Fruit fly (Drosophila melanogaster) whole organism, prepupa: ENCODE results near the gene CG5276.
A peak's percentile ranks its signal among the peaks of the same experiment; 100 is the strongest.

Source experiments
- Blimp-1 ChIP-seq: fragments of 200-800 bp; sonication (Bioruptor generic); optimal IDR thresholded peaks from 3 replicates; lab custom pipeline; 2017; ENCODE audit warnings: missing biosample characterization, missing genetic modification characterization, mild to moderate bottlenecking, moderate library complexity, missing genetic modification reagents
- CG11294 ChIP-seq: fragments of 200-800 bp; sonication (Bioruptor generic); IDR thresholded peaks from 2 replicates; pipeline ENCODE4 v1.3.6; 2022; ENCODE audit warnings: missing biosample characterization, missing genetic modification characterization
- CG11762 ChIP-seq: fragments of 200-800 bp; sonication (Bioruptor generic); optimal IDR thresholded peaks from 3 replicates; lab custom pipeline; 2016; ENCODE audit warnings: missing biosample characterization, missing genetic modification characterization; ENCODE audit not compliant: insufficient read depth
- CG11902 ChIP-seq: fragments of 200-800 bp; sonication (Bioruptor generic); optimal IDR thresholded peaks from 3 replicates; lab custom pipeline; 2016; ENCODE audit warnings: missing biosample characterization, missing genetic modification characterization
- CG15336 ChIP-seq: fragments of 200-800 bp; sonication (Bioruptor generic); IDR thresholded peaks from 2 replicates; pipeline ENCODE4 v1.3.6; 2022; ENCODE audit warnings: missing biosample characterization, missing genetic modification characterization
- CG1621 ChIP-seq: fragments of 200-800 bp; sonication (Bioruptor generic); optimal IDR thresholded peaks from 3 replicates; lab custom pipeline; 2018; ENCODE audit warnings: missing biosample characterization, mild to moderate bottlenecking, missing genetic modification characterization
- CG3032 ChIP-seq: fragments of 200-800 bp; optimal IDR thresholded peaks from 2 replicates; lab custom pipeline; 2019; ENCODE audit warnings: missing biosample characterization, mild to moderate bottlenecking, missing genetic modification characterization, moderate library complexity
- CG31627 ChIP-seq: fragments of 200-800 bp; sonication (Bioruptor generic); optimal IDR thresholded peaks from 3 replicates; lab custom pipeline; 2016; ENCODE audit warnings: missing biosample characterization, missing genetic modification characterization
- CG4318 ChIP-seq: fragments of 200-800 bp; sonication (Bioruptor generic); optimal IDR thresholded peaks from 3 replicates; lab custom pipeline; 2017; ENCODE audit warnings: missing biosample characterization, mild to moderate bottlenecking, missing genetic modification characterization
- CG6163 ChIP-seq: fragments of 200-800 bp; sonication (Bioruptor generic); IDR thresholded peaks from 3 replicates; pipeline ENCODE4 v1.3.6; 2022; ENCODE audit warnings: missing biosample characterization, missing genetic modification characterization
- CG6276 ChIP-seq: fragments of 200-800 bp; sonication (Bioruptor generic); optimal IDR thresholded peaks from 2 replicates; lab custom pipeline; 2017; ENCODE audit warnings: missing biosample characterization, mild to moderate bottlenecking, missing genetic modification characterization
- CG6792 ChIP-seq: fragments of 200-800 bp; sonication (Bioruptor generic); optimal IDR thresholded peaks from 3 replicates; lab custom pipeline; 2016; ENCODE audit warnings: missing biosample characterization, missing genetic modification characterization
- CG6854 ChIP-seq: fragments of 200-800 bp; sonication (Bioruptor generic); optimal IDR thresholded peaks from 2 replicates; lab custom pipeline; 2017; ENCODE audit warnings: missing biosample characterization, mild to moderate bottlenecking, missing genetic modification characterization
- CG7368 ChIP-seq: fragments of 200-800 bp; sonication (Bioruptor generic); optimal IDR thresholded peaks from 3 replicates; lab custom pipeline; 2016; ENCODE audit warnings: missing biosample characterization, missing genetic modification characterization
- CG8119 ChIP-seq: fragments of 200-800 bp; sonication (Bioruptor generic); IDR thresholded peaks from 3 replicates; pipeline ENCODE4 v1.3.6; 2022; ENCODE audit warnings: missing biosample characterization, missing genetic modification characterization
- CG8319 ChIP-seq: fragments of 200-800 bp; sonication (Bioruptor generic); optimal IDR thresholded peaks from 3 replicates; lab custom pipeline; 2016; ENCODE audit warnings: missing biosample characterization, missing genetic modification characterization
- CG8632 ChIP-seq: fragments of 200-800 bp; sonication (Bioruptor generic); optimal IDR thresholded peaks from 3 replicates; lab custom pipeline; 2016; ENCODE audit warnings: missing biosample characterization, missing genetic modification characterization
- CG9139 ChIP-seq: fragments of 200-800 bp; sonication (Bioruptor generic); optimal IDR thresholded peaks from 3 replicates; lab custom pipeline; 2017; ENCODE audit warnings: missing biosample characterization, mild to moderate bottlenecking, missing genetic modification characterization
- Eip75B ChIP-seq: fragments of 200-800 bp; sonication (Bioruptor generic); optimal IDR thresholded peaks from 3 replicates; lab custom pipeline; 2016; ENCODE audit warnings: missing biosample characterization, missing genetic modification characterization
- Eip78C ChIP-seq: fragments of 200-800 bp; sonication (Bioruptor generic); peaks from one replicate; lab custom pipeline; 2016; ENCODE audit warnings: missing biosample characterization, missing genetic modification characterization
- Eip93F ChIP-seq: fragments of 200-800 bp; sonication (Bioruptor generic); optimal IDR thresholded peaks from 2 replicates; lab custom pipeline; 2016; ENCODE audit warnings: missing biosample characterization, mild to moderate bottlenecking, missing genetic modification characterization
- Ets21C ChIP-seq: fragments of 200-800 bp; sonication (Bioruptor generic); optimal IDR thresholded peaks from 3 replicates; lab custom pipeline; 2016; ENCODE audit warnings: missing biosample characterization, missing genetic modification characterization
- Gug ChIP-seq: fragments of 200-800 bp; sonication (Bioruptor generic); IDR thresholded peaks from 2 replicates; pipeline ENCODE4 v1.3.6; 2022; ENCODE audit warnings: missing biosample characterization, missing genetic modification characterization
- Hr38 ChIP-seq: sonication (Bioruptor generic); optimal IDR thresholded peaks from 2 replicates; lab custom pipeline; 2016; ENCODE audit warnings: missing biosample characterization, missing genetic modification characterization
- Hr39 ChIP-seq: fragments of 200-800 bp; sonication (Bioruptor generic); optimal IDR thresholded peaks from 2 replicates; lab custom pipeline; 2016; ENCODE audit warnings: missing biosample characterization, missing genetic modification characterization
- Lpt ChIP-seq: fragments of 200-800 bp; sonication (Bioruptor generic); optimal IDR thresholded peaks from 3 replicates; lab custom pipeline; 2016; ENCODE audit warnings: missing biosample characterization, missing genetic modification characterization
- Met ChIP-seq: fragments of 200-800 bp; sonication (Bioruptor generic); optimal IDR thresholded peaks from 3 replicates; lab custom pipeline; 2016; ENCODE audit warnings: missing biosample characterization, missing genetic modification characterization
- Sox102F ChIP-seq: fragments of 200-800 bp; sonication (Bioruptor generic); optimal IDR thresholded peaks from 2 replicates; lab custom pipeline; 2016; ENCODE audit warnings: missing biosample characterization, mild to moderate bottlenecking, missing genetic modification characterization
- Sox15 ChIP-seq: fragments of 200-800 bp; sonication (Bioruptor generic); optimal IDR thresholded peaks from 3 replicates; lab custom pipeline; 2016; ENCODE audit warnings: missing biosample characterization, missing genetic modification characterization
- achi ChIP-seq: fragments of 200-800 bp; sonication (Bioruptor generic); optimal IDR thresholded peaks from 3 replicates; lab custom pipeline; 2016; ENCODE audit warnings: missing biosample characterization, missing genetic modification characterization
- acj6 ChIP-seq: fragments of 200-800 bp; sonication (Bioruptor generic); optimal IDR thresholded peaks from 3 replicates; lab custom pipeline; 2016; ENCODE audit warnings: missing biosample characterization, missing genetic modification characterization
- cyc ChIP-seq: fragments of 200-800 bp; sonication (Bioruptor generic); optimal IDR thresholded peaks from 3 replicates; lab custom pipeline; 2016; ENCODE audit warnings: missing biosample characterization, missing genetic modification characterization
- dsx ChIP-seq: fragments of 200-800 bp; optimal IDR thresholded peaks from 3 replicates; lab custom pipeline; 2019; ENCODE audit warnings: missing biosample characterization, mild to moderate bottlenecking, missing genetic modification characterization, moderate library complexity; ENCODE audit not compliant: poor library complexity, severe bottlenecking
- esn ChIP-seq: fragments of 200-800 bp; sonication (Bioruptor generic); optimal IDR thresholded peaks from 2 replicates; lab custom pipeline; 2016; ENCODE audit warnings: missing biosample characterization, mild to moderate bottlenecking, missing genetic modification characterization, moderate library complexity
- fd59A ChIP-seq: fragments of 200-800 bp; sonication (Bioruptor generic); optimal IDR thresholded peaks from 2 replicates; lab custom pipeline; 2017; ENCODE audit warnings: missing biosample characterization, mild to moderate bottlenecking, missing genetic modification characterization, missing genetic modification reagents
- fd85E ChIP-seq: fragments of 200-800 bp; sonication (Bioruptor generic); optimal IDR thresholded peaks from 3 replicates; lab custom pipeline; 2016; ENCODE audit warnings: missing biosample characterization, missing genetic modification characterization
- fkh ChIP-seq: fragments of 200-800 bp; sonication (Bioruptor generic); optimal IDR thresholded peaks from 3 replicates; lab custom pipeline; 2017; ENCODE audit warnings: missing biosample characterization, mild to moderate bottlenecking, missing genetic modification characterization, moderate library complexity
- net ChIP-seq: fragments of 200-800 bp; sonication (Bioruptor generic); optimal IDR thresholded peaks from 3 replicates; lab custom pipeline; 2016; ENCODE audit warnings: missing biosample characterization, missing genetic modification characterization
- salr ChIP-seq, 2 experiments: fragments of 200-800 bp; sonication (Bioruptor generic); optimal IDR thresholded peaks; 3 replicates each; lab custom pipeline; 2016 to 2018; ENCODE audit warnings: missing biosample characterization in 2 of 2, missing genetic modification characterization in 2 of 2, mild to moderate bottlenecking in 1 of 2
- spab ChIP-seq: fragments of 200-800 bp; sonication (Bioruptor generic); optimal IDR thresholded peaks from 2 replicates; lab custom pipeline; 2017; ENCODE audit warnings: missing biosample characterization, mild to moderate bottlenecking, missing genetic modification characterization, missing genetic modification reagents
- ss ChIP-seq, 2 experiments: fragments of 200-800 bp; sonication (Bioruptor generic); optimal IDR thresholded peaks; 2 replicates in 1 of 2; 3 replicates in 1 of 2; lab custom pipeline; 2017 to 2018; ENCODE audit warnings: mild to moderate bottlenecking in 2 of 2, missing biosample characterization in 2 of 2, missing genetic modification characterization in 2 of 2, moderate library complexity in 1 of 2
- svp ChIP-seq: fragments of 200-800 bp; sonication (Bioruptor generic); peaks from one replicate; lab custom pipeline; 2016; ENCODE audit warnings: missing biosample characterization, missing genetic modification characterization

The CG5276 gene

dm6 chr3R:11409667-11410137, 21.8 kb upstream of the CG5276 start, which contains the start of the genes mgr and Irbp (continued):
- peak; percentile 91 for TF ChIP-seq Gug (GFP tag; lab: Robert Waterston, UW)
- no peak for TF ChIP-seq CG4318
- peak; percentile 84 for TF ChIP-seq CG8632 (GFP tag; lab: Kevin White, UChicago)
- TF ChIP-seq CG9139 (GFP tag; lab: Kevin White, UChicago), result peak; percentile 68
- peak; percentile 86 for TF ChIP-seq dsx
- TF ChIP-seq CG11294, result peak; percentile 82
- TF ChIP-seq Hr38, result no peak
- no peak for TF ChIP-seq Eip78C (GFP tag; lab: Kevin White, UChicago)
- no peak for TF ChIP-seq Sox102F (GFP tag; lab: Kevin White, UChicago)
- peak; percentile 66 for TF ChIP-seq CG7368 (GFP tag; lab: Kevin White, UChicago)
- TF ChIP-seq CG6854 (GFP tag; lab: Kevin White, UChicago), result no peak

dm6 chr3R:11412371-11412770, 19.2 kb upstream of the CG5276 start, which contains the start of gene Ipo9:
Gene Ipo9 (plus strand): TSS chr3R:11412522.
- no peak for TF ChIP-seq CG6163 (GFP tag; lab: Robert Waterston, UW)
- TF ChIP-seq CG4318, result no peak
- TF ChIP-seq salr (GFP tag; optimal IDR thresholded peaks at IDR 0.05; lab: Kevin White, UChicago), result no peak
- no peak for TF ChIP-seq CG8119 (GFP tag; lab: Robert Waterston, UW)
- TF ChIP-seq Eip75B (GFP tag; lab: Kevin White, UChicago), result no peak
- no peak for TF ChIP-seq CG3032 (tag; lab: Kevin White, UChicago)
- no peak for TF ChIP-seq acj6 (GFP tag; lab: Kevin White, UChicago)
- TF ChIP-seq, all 60 proteins: peak for 0

- no peak for TF ChIP-seq CG11294
- TF ChIP-seq Lpt (GFP tag; lab: Kevin White, UChicago), result no peak
- no peak for TF ChIP-seq CG1621 (tag; lab: Kevin White, UChicago)
- TF ChIP-seq CG6276 (GFP tag; lab: Kevin White, UChicago), result no peak
- TF ChIP-seq Blimp-1, result no peak
- no peak for TF ChIP-seq Gug (GFP tag; lab: Robert Waterston, UW)
Observed at dm6 chr3R:11418568-11418967, 13.0 kb upstream of the CG5276 start, which contains the start of the genes bumpel and CG45676. Gene bumpel (minus strand): TSS chr3R:11418668. Gene CG45676 (plus strand): TSS chr3R:11418885.

dm6 chr3R:11421643-11422122, 9.9 kb upstream of the CG5276 start, which contains the start of the genes ninaG and Sptz:
Gene ninaG (minus strand): TSS chr3R:11421693.
Gene Sptz (plus strand): TSS chr3R:11422092.
- TF ChIP-seq CG31627 (peak; percentile 98), fkh (GFP tag; lab: Kevin White, UChicago) (no peak), fd85E (GFP tag; lab: Kevin White, UChicago) (no peak), Ets21C (peak; percentile 96), Blimp-1 (peak; percentile 76), Hr38 (peak; percentile 50), Hr39 (peak; percentile 97), Sox102F (GFP tag; lab: Kevin White, UChicago) (peak; percentile 88), Sox15 (peak; percentile 94), spab (no peak), CG7368 (GFP tag; lab: Kevin White, UChicago) (no peak), cyc (GFP tag; lab: Kevin White, UChicago) (peak; percentile 97), CG8632 (GFP tag; lab: Kevin White, UChicago) (peak; percentile 85), CG11762 (GFP tag; lab: Kevin White, UChicago) (peak; percentile 81), salr (GFP tag; optimal IDR thresholded peaks at IDR 0.05; lab: Kevin White, UChicago) (peak in 1 of 2 experiments; percentile 78), achi (GFP tag; lab: Kevin White, UChicago) (peak; percentile 90), CG11294 (peak; percentile 90), svp (GFP tag; lab: Kevin White, UChicago) (peak; percentile 98), Lpt (GFP tag; lab: Kevin White, UChicago) (peak; percentile 87), CG8319 (peak; percentile 89), CG9139 (GFP tag; lab: Kevin White, UChicago) (no peak), acj6 (GFP tag; lab: Kevin White, UChicago) (peak; percentile 96), CG3032 (tag; lab: Kevin White, UChicago) (peak; percentile 89), CG6163 (GFP tag; lab: Robert Waterston, UW) (peak; percentile 93), net (GFP tag; lab: Kevin White, UChicago) (peak; percentile 88), esn (GFP tag; lab: Kevin White, UChicago) (peak; percentile 95), Eip93F (peak; percentile 76), fd59A (GFP tag; lab: Kevin White, UChicago) (peak; percentile 77), CG15336 (GFP tag; lab: Robert Waterston, UW) (peak; percentile 84), CG6276 (GFP tag; lab: Kevin White, UChicago) (no peak), CG1621 (tag; lab: Kevin White, UChicago) (peak; percentile 85), CG8119 (GFP tag; lab: Robert Waterston, UW) (peak; percentile 88), CG11902 (peak; percentile 93), ss (GFP tag; optimal IDR thresholded peaks at IDR 0.05; lab: Kevin White, UChicago) (no peak), Met (GFP tag; lab: Kevin White, UChicago) (no peak), CG6792 (peak; percentile 91)
